Fruit fly (Drosophila melanogaster): Measurements from ENCODE around the gene GATAe.

GATAe gene

DNA sequence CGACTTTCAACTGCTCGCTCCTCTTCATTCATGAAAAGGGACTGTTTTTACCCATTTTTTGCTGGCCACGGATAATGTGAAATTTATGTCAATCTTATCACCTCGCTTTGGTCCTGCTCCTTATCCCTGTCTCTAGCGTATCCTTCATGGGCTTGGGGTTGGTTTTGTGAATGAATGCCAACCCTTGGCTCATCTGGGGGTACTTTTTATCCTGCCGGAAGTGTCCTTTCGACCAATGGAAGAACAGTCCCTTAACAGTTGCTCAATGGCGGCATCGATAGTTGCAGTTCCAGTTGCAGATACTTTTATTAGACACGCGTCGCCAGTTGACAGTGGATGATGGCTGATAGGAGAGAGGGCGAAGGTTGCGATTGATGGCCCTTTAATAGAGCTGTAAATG, 4.7 kb downstream of the GATAe start:
- TF ChIP-seq Nf-YB (GFP tag; optimal IDR thresholded peaks at IDR 0.05) (peak; percentile 94), Ets65A (GFP tag) (peak; percentile 38), Nf-YC (tag; optimal IDR thresholded peaks at IDR 0.05) (peak; percentile 90), mld (GFP tag; IDR thresholded peaks at IDR 0.05; ENCODE audit: partially characterized antibody) (no peak), seq (GFP tag; IDR thresholded peaks at IDR 0.05) (peak; percentile 58; the same call in 1 of the 2 replicates), pita (GFP tag; optimal IDR thresholded peaks at IDR 0.05) (no peak)

dm6 chr3R:16014573-16014972, 5.7 kb downstream of the GATAe start:
- TF ChIP-seq HmgD (GFP tag; optimal IDR thresholded peaks at IDR 0.05), result no peak
- TF ChIP-seq CG1832 (GFP tag; optimal IDR thresholded peaks at IDR 0.05), result no peak
- no peak for TF ChIP-seq CG10979 (tag; optimal IDR thresholded peaks at IDR 0.05)
- TF ChIP-seq CG2120 (GFP tag; optimal IDR thresholded peaks at IDR 0.05), result no peak
- TF ChIP-seq crp (GFP tag; optimal IDR thresholded peaks at IDR 0.05), result no peak
- peak; percentile 86 for TF ChIP-seq GATAe (GFP tag; conservative IDR thresholded peaks at IDR 0.05)
- 0 out of 3 replicates have a peak, but pooled peaks have one; percentile 19 for TF ChIP-seq CG7357 (GFP tag; IDR thresholded peaks at IDR 0.05)
- peak; percentile 6 for TF ChIP-seq gcm (GFP tag; optimal IDR thresholded peaks at IDR 0.05)
- TF ChIP-seq Med (GFP tag), result peak; percentile 2
- no peak for TF ChIP-seq CG4282 (GFP tag; optimal IDR thresholded peaks at IDR 0.05)
- no peak for TF ChIP-seq Ptx1 (GFP tag; IDR thresholded peaks at IDR 0.05)
- no peak for TF ChIP-seq prd (optimal IDR thresholded peaks at IDR 0.05)
- TF ChIP-seq prd (GFP tag; IDR thresholded peaks at IDR 0.05), result no peak
- TF ChIP-seq TFAM (GFP tag; optimal IDR thresholded peaks at IDR 0.05), result no peak
- no peak for TF ChIP-seq ken (GFP tag; IDR thresholded peaks at IDR 0.05)
- no peak for TF ChIP-seq Side (GFP tag; optimal IDR thresholded peaks at IDR 0.05)
- TF ChIP-seq mirr (GFP tag; optimal IDR thresholded peaks at IDR 0.05), result peak; percentile 60
- no peak for TF ChIP-seq Bteb2 (GFP tag; optimal IDR thresholded peaks at IDR 0.05)
- TF ChIP-seq usp (GFP tag; optimal IDR thresholded peaks at IDR 0.05), result no peak
- TF ChIP-seq Hr78 (GFP tag; optimal IDR thresholded peaks at IDR 0.05), result peak in 1 of 2 experiments; percentile 1
- no peak for TF ChIP-seq CG17328 (GFP tag; IDR thresholded peaks at IDR 0.05)
- no peak for TF ChIP-seq Opbp (GFP tag; IDR thresholded peaks at IDR 0.05; ENCODE audit: partially characterized antibody)
- TF ChIP-seq grn (GFP tag; optimal IDR thresholded peaks at IDR 0.05), result peak; percentile 77
- no peak for TF ChIP-seq trem (tag; optimal IDR thresholded peaks at IDR 0.05)
- no peak for TF ChIP-seq Poxn (GFP tag; IDR thresholded peaks at IDR 0.05)
- TF ChIP-seq CG34376 (GFP tag; optimal IDR thresholded peaks at IDR 0.05), result peak; percentile 52
- no peak for TF ChIP-seq row (GFP tag; IDR thresholded peaks at IDR 0.05)
- no peak for TF ChIP-seq CG13775 (GFP tag; optimal IDR thresholded peaks at IDR 0.05)
- TF ChIP-seq h (optimal IDR thresholded peaks at IDR 0.05), result no peak
- TF ChIP-seq zen (tag; optimal IDR thresholded peaks at IDR 0.05), result no peak
- no peak for TF ChIP-seq CG6683 (GFP tag; optimal IDR thresholded peaks at IDR 0.05)
- no peak for TF ChIP-seq NfI (GFP tag; optimal IDR thresholded peaks at IDR 0.05)
- TF ChIP-seq cwo (GFP tag; optimal IDR thresholded peaks at IDR 0.05), result peak; percentile 90
- no peak for TF ChIP-seq CHES-1-like (GFP tag; optimal IDR thresholded peaks at IDR 0.05)
- peak; percentile 83 for TF ChIP-seq Hey (tag; optimal IDR thresholded peaks at IDR 0.05)
- TF ChIP-seq CG17912 (GFP tag; optimal IDR thresholded peaks at IDR 0.05), result no peak

Measured in whole organism, embryonic.